Worm (Caenorhabditis elegans): ENCODE measurements around the gene dmsr-11.

DNA sequence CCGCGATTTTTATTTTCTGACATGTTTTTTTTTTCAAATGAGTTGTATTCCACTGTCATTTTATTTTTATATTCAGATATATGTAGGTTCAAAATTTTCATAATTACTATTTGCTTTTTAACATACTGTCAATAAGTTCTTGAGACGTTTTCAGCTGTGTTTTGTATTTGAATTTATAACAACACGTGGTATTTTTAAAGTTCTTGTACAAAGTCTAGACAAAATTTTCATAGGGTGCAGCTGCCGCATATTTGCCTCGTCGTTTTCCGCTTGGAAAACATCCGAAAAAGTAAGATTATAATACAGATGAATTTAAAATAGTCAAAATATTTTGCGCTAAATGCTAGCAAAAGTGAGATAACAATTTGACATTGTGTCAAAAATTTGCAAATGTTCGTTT lies 24.9 kb upstream of the dmsr-11 start, which contains the start of gene dmsr-15:
- no peak for TF ChIP-seq nhr-43 (tag; optimal IDR thresholded peaks at IDR 0.05; ENCODE audit: poor library complexity, severe bottlenecking)
- TF ChIP-seq nhr-77 (tag; optimal IDR thresholded peaks at IDR 0.05): no peak
- TF ChIP-seq snpc-4 (tag; optimal IDR thresholded peaks at IDR 0.05): no peak
- TF ChIP-seq ama-1 (optimal IDR thresholded peaks at IDR 0.05): no peak
- no peak for TF ChIP-seq tbx-2 (tag; optimal IDR thresholded peaks at IDR 0.05)
- no peak for TF ChIP-seq elt-3 (tag; optimal IDR thresholded peaks at IDR 0.05)
- no peak for TF ChIP-seq ceh-82 (tag; optimal IDR thresholded peaks at IDR 0.05)

Data from whole organism, L3 larva.